Fruit fly (Drosophila melanogaster): ENCODE results near the gene CG13010.

Gene CG13010

dm6 chrX:16640260-16641100 lies 38.3 kb downstream of the CG13010 start, which contains the start of the genes SNRPG and mthl1 (continued):
- TF ChIP-seq trh (GFP tag; optimal IDR thresholded peaks at IDR 0.05) (peak; percentile 2), CG12299 (tag; optimal IDR thresholded peaks at IDR 0.05) (peak; percentile 2), usp (GFP tag; optimal IDR thresholded peaks at IDR 0.05) (no peak), CG2875 (GFP tag; optimal IDR thresholded peaks at IDR 0.05) (no peak), HmgZ (tag; optimal IDR thresholded peaks at IDR 0.05) (peak; percentile 37), schlank (tag; optimal IDR thresholded peaks at IDR 0.05) (no peak), Kr (GFP tag; optimal IDR thresholded peaks at IDR 0.05) (no peak), CG16779 (GFP tag; IDR thresholded peaks at IDR 0.05) (peak; percentile 81), esg (GFP tag; conservative IDR thresholded peaks at IDR 0.05) (peak; percentile 94), CG10274 (GFP tag; optimal IDR thresholded peaks at IDR 0.05) (peak; percentile 24), otp (GFP tag; IDR thresholded peaks at IDR 0.05) (peak; percentile 88), Trl (optimal IDR thresholded peaks at IDR 0.05) (no peak), Trl (GFP tag; optimal IDR thresholded peaks at IDR 0.05) (peak; percentile 71), zf30C (GFP tag; optimal IDR thresholded peaks at IDR 0.05) (peak; percentile 29), corto (GFP tag; optimal IDR thresholded peaks at IDR 0.05) (no peak), CG17186 (GFP tag; optimal IDR thresholded peaks at IDR 0.05) (peak; percentile 94), CG3163 (GFP tag; optimal IDR thresholded peaks at IDR 0.05) (peak; percentile 43), slp2 (GFP tag; optimal IDR thresholded peaks at IDR 0.05) (peak; percentile 1), CG8924 (tag; optimal IDR thresholded peaks at IDR 0.05) (peak; percentile 36), insv (GFP tag; optimal IDR thresholded peaks at IDR 0.05) (peak in 1 of 2 experiments; percentile 35), MTF-1 (GFP tag; optimal IDR thresholded peaks at IDR 0.05; ENCODE audit: borderline replicate concordance) (no peak), odd (GFP tag; optimal IDR thresholded peaks at IDR 0.05) (no peak), Doc3 (GFP tag; IDR thresholded peaks at IDR 0.05; ENCODE audit: partially characterized antibody) (peak; percentile 56), Usf (GFP tag; optimal IDR thresholded peaks at IDR 0.05) (peak; percentile 85), CG1233 (GFP tag; optimal IDR thresholded peaks at IDR 0.05) (peak; percentile 71), wdn (GFP tag; IDR thresholded peaks at IDR 0.05) (peak; percentile 90), CG18764 (GFP tag; optimal IDR thresholded peaks at IDR 0.05) (peak; percentile 59), CG43689 (GFP tag; IDR thresholded peaks at IDR 0.05) (peak; percentile 83), CG18011 (GFP tag; optimal IDR thresholded peaks at IDR 0.05) (peak; percentile 40), ems (GFP tag; optimal IDR thresholded peaks at IDR 0.05) (peak; percentile 64), H2.0 (GFP tag; IDR thresholded peaks at IDR 0.05) (peak; percentile 93), CG10979 (tag; optimal IDR thresholded peaks at IDR 0.05) (peak; percentile 47), nerfin-1 (tag; optimal IDR thresholded peaks at IDR 0.05) (peak; percentile 37), Atf3 (GFP tag; optimal IDR thresholded peaks at IDR 0.05) (peak; percentile 64), Ssrp (tag; optimal IDR thresholded peaks at IDR 0.05) (peak; percentile 79), CG12236 (GFP tag; optimal IDR thresholded peaks at IDR 0.05) (no peak), CG7963 (GFP tag; IDR thresholded peaks at IDR 0.05; ENCODE audit: partially characterized antibody) (peak; percentile 14; the same call in 1 of the 3 replicates), MBD-R2 (GFP tag; IDR thresholded peaks at IDR 0.05) (peak; percentile 71), phol (tag; optimal IDR thresholded peaks at IDR 0.05) (peak; percentile 84), ssp (GFP tag; IDR thresholded peaks at IDR 0.05) (peak; percentile 99), Nf-YC (tag; optimal IDR thresholded peaks at IDR 0.05) (peak; percentile 46), caup (GFP tag; optimal IDR thresholded peaks at IDR 0.05; ENCODE audit: severe bottlenecking) (peak; percentile 68), al (GFP tag; IDR thresholded peaks at IDR 0.05) (peak; percentile 92), CG6791 (GFP tag; IDR thresholded peaks at IDR 0.05; ENCODE audit: partially characterized antibody) (peak; percentile 60; the same call in 2 of the 3 replicates), CG8281 (tag; optimal IDR thresholded peaks at IDR 0.05) (no peak), CG1024 (GFP tag; IDR thresholded peaks at IDR 0.05) (peak; percentile 84), CG7928 (GFP tag; optimal IDR thresholded peaks at IDR 0.05) (peak; percentile 38), Sox100B (GFP tag; optimal IDR thresholded peaks at IDR 0.05) (peak; percentile 14), CG32772 (GFP tag; IDR thresholded peaks at IDR 0.05) (peak; percentile 95)

Data from whole organism, embryonic.